Worm (Caenorhabditis elegans) whole organism, L4 larva: ENCODE results near the gene ddl-1.

Source experiments
- ZK546.5 ChIP-seq, 2 experiments: sonication (generic microtip); optimal IDR thresholded peaks; 2 replicates each; lab custom pipeline; 2017; ENCODE audit warnings: missing biosample characterization in 2 of 2, missing genetic modification characterization in 2 of 2
- dve-1 ChIP-seq: sonication (generic microtip); optimal IDR thresholded peaks from 2 replicates; lab custom pipeline; 2017; ENCODE audit warnings: antibody characterized with exemption, mild to moderate bottlenecking, missing genetic modification characterization, missing compliant biosample characterization; ENCODE audit not compliant: insufficient read depth
- tra-1 ChIP-seq: fragments of 200-800 bp; sonication (Bioruptor generic); IDR thresholded peaks from 2 replicates; pipeline ENCODE4 v1.3.6; 2022; ENCODE audit warnings: missing genetic modification reagents, missing genetic modification characterization, missing compliant biosample characterization

- no peak for TF ChIP-seq tra-1 (GFP tag; lab: Robert Waterston, UW)
- no peak for TF ChIP-seq ZK546.5 (tag; optimal IDR thresholded peaks at IDR 0.05; lab: Kevin White, UChicago)
- no peak for TF ChIP-seq dve-1 (tag; lab: Kevin White, UChicago)
Measured at ce11 chrII:5665991-5666390, 17.8 kb upstream of the ddl-1 start, which contains the start of gene C25H3.16.
